Fruit fly (Drosophila melanogaster): Measurements from ENCODE around the gene CG12502.
A peak's percentile ranks its signal among the peaks of the same experiment; 100 is the strongest.

The CG12502 gene

dm6 chr3L:904991-905745 is 40.0 kb downstream of the CG12502 start:
- TF ChIP-seq tap (tag; optimal IDR thresholded peaks at IDR 0.05) (peak; percentile 33), chm (GFP tag; IDR thresholded peaks at IDR 0.05) (peak; percentile 13; the same call in 1 of the 2 replicates), D19B (GFP tag; optimal IDR thresholded peaks at IDR 0.05) (no peak), inv (GFP tag; IDR thresholded peaks at IDR 0.05; ENCODE audit: partially characterized antibody) (no peak), HLH4C (GFP tag; IDR thresholded peaks at IDR 0.05; ENCODE audit: partially characterized antibody) (no peak), MTF-1 (GFP tag; optimal IDR thresholded peaks at IDR 0.05; ENCODE audit: borderline replicate concordance) (no peak), tgo (GFP tag; IDR thresholded peaks at IDR 0.05) (peak; percentile 13; the same call in 1 of the 3 replicates), chinmo (GFP tag; IDR thresholded peaks at IDR 0.05; ENCODE audit: partially characterized antibody) (no peak), CG30431 (GFP tag; optimal IDR thresholded peaks at IDR 0.05) (no peak), CG11093 (GFP tag; IDR thresholded peaks at IDR 0.05) (no peak), CG8290 (GFP tag; optimal IDR thresholded peaks at IDR 0.05) (no peak), CG8290 (tag; optimal IDR thresholded peaks at IDR 0.05) (no peak), CG31441 (GFP tag; IDR thresholded peaks at IDR 0.05) (peak; percentile 31; the same call in 1 of the 2 replicates), Rfx (GFP tag; IDR thresholded peaks at IDR 0.05) (no peak), Gug (GFP tag; IDR thresholded peaks at IDR 0.05) (no peak), exex (tag; optimal IDR thresholded peaks at IDR 0.05) (no peak), CG34422 (GFP tag; IDR thresholded peaks at IDR 0.05) (no peak), Spps (tag; optimal IDR thresholded peaks at IDR 0.05) (peak; percentile 22), Camta (GFP tag; optimal IDR thresholded peaks at IDR 0.05) (no peak), Awh (GFP tag; IDR thresholded peaks at IDR 0.05) (0 out of 2 replicates have a peak, but pooled peaks have one; percentile 32), Ssrp (tag; optimal IDR thresholded peaks at IDR 0.05) (peak; percentile 49), Opbp (GFP tag; IDR thresholded peaks at IDR 0.05; ENCODE audit: partially characterized antibody) (no peak), Dbx (GFP tag; IDR thresholded peaks at IDR 0.05) (no peak), insv (GFP tag; optimal IDR thresholded peaks at IDR 0.05) (no peak), CG15479 (GFP tag; optimal IDR thresholded peaks at IDR 0.05) (no peak), vfl (GFP tag; optimal IDR thresholded peaks at IDR 0.05) (no peak), Atf-2 (GFP tag; optimal IDR thresholded peaks at IDR 0.05) (no peak), CG11695 (GFP tag; IDR thresholded peaks at IDR 0.05) (0 out of 3 replicates have a peak, but pooled peaks have one; percentile 40), Abd-B (GFP tag; optimal IDR thresholded peaks at IDR 0.05) (peak; percentile 4), scrt (GFP tag; optimal IDR thresholded peaks at IDR 0.05) (no peak), vvl (GFP tag; IDR thresholded peaks at IDR 0.05) (no peak), sc (optimal IDR thresholded peaks at IDR 0.05) (no peak), sc (GFP tag; optimal IDR thresholded peaks at IDR 0.05) (peak; percentile 5), CG17612 (GFP tag; IDR thresholded peaks at IDR 0.05) (no peak), Oli (tag; optimal IDR thresholded peaks at IDR 0.05) (peak; percentile 50), CG3847 (GFP tag; IDR thresholded peaks at IDR 0.05) (peak; percentile 19; the same call in 1 of the 2 replicates), CG14710 (tag; optimal IDR thresholded peaks at IDR 0.05) (peak; percentile 52), CG2116 (GFP tag; optimal IDR thresholded peaks at IDR 0.05) (no peak), ttk (GFP tag; IDR thresholded peaks at IDR 0.05) (no peak), sisA (GFP tag; IDR thresholded peaks at IDR 0.05) (peak; percentile 33; the same call in 1 of the 2 replicates), Hmx (GFP tag; optimal IDR thresholded peaks at IDR 0.05) (no peak), CG11398 (GFP tag; optimal IDR thresholded peaks at IDR 0.05) (no peak), ase (GFP tag; IDR thresholded peaks at IDR 0.05) (0 out of 3 replicates have a peak, but pooled peaks have one; percentile 38), gsb-n (tag; optimal IDR thresholded peaks at IDR 0.05) (peak; percentile 55), gcm (GFP tag; optimal IDR thresholded peaks at IDR 0.05) (peak; percentile 46), Side (GFP tag; optimal IDR thresholded peaks at IDR 0.05) (no peak), Bdp1 (GFP tag; optimal IDR thresholded peaks at IDR 0.05) (no peak), CG3995 (GFP tag; optimal IDR thresholded peaks at IDR 0.05) (no peak), jing (GFP tag; optimal IDR thresholded peaks at IDR 0.05) (no peak), CG33213 (GFP tag; optimal IDR thresholded peaks at IDR 0.05) (no peak)
